Worm (Caenorhabditis elegans) whole organism, midembryonic: ENCODE results near the gene hda-6.
"Not testable (repeated sequence)": the region's sequence is repeated elsewhere in the genome, so short reads cannot be mapped to it uniquely, and the experiment has no call there.

Experiments
- T22C8.4 ChIP-seq: fragments of 200-800 bp; sonication (Bioruptor generic); IDR thresholded peaks from 2 replicates; pipeline ENCODE4 v1.3.6; 2022; ENCODE audit warnings: missing genetic modification characterization, missing compliant biosample characterization
- cog-1 ChIP-seq: sonication (generic microtip); optimal IDR thresholded peaks from 2 replicates; lab custom pipeline; 2016; ENCODE audit warnings: missing genetic modification characterization, missing compliant biosample characterization
- tab-1 ChIP-seq: fragments of 200-800 bp; sonication (Bioruptor generic); IDR thresholded peaks from 2 replicates; pipeline ENCODE4 v1.3.6; 2022; ENCODE audit warnings: missing genetic modification characterization, missing compliant biosample characterization

ce11 chrIV:5316223-5316622, 47.9 kb downstream of the hda-6 start, which contains the start of gene msp-65:
- TF ChIP-seq T22C8.4; tab-1 (GFP tag; lab: Robert Waterston, UW); cog-1 (tag; lab: Kevin White, UChicago): not testable (repeated sequence)
